Fruit fly (Drosophila melanogaster) whole organism: ENCODE results near the gene Fhos.

Experiments used
- CG8478 ChIP-seq: fragments of >200 bp; optimal IDR thresholded peaks from 2 replicates; lab custom pipeline; 2018; ENCODE audit warnings: inconsistent platforms
- Dll ChIP-seq: fragments of >200 bp; optimal IDR thresholded peaks from 2 replicates; lab custom pipeline; 2017
- pan ChIP-seq: fragments of >200 bp; optimal IDR thresholded peaks from 2 replicates; lab custom pipeline; 2017
- psq ChIP-seq: fragments of >200 bp; optimal IDR thresholded peaks from 2 replicates; lab custom pipeline; 2017
- usp ChIP-seq: fragments of >200 bp; optimal IDR thresholded peaks from 2 replicates; lab custom pipeline; 2017; ENCODE audit warnings: missing biosample characterization, missing genetic modification characterization, mixed read lengths

DNA sequence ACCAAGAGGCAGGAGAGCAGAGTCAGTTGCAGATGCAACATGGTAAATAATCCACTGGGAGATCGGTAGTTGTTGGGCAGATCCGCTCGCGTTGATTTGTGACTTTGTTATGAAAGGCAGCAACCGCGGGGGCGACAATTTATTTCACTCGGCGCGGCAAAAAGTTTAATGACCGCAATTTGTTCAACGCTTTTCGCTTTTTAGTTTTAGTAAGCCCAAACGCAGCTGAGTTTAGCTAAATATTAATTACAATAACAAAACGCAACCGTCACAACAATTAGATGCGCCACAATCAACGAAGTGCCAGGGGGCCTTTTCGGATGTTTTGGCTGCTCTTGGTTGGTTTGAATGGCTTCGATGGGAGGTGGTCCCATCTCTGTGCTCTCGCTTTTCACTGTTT lies 47.0 kb downstream of the Fhos start, which contains the start of gene CG13310:
- TF ChIP-seq Dll = no peak
- no peak for TF ChIP-seq pan (lab: Kevin White, UChicago)
- TF ChIP-seq CG8478 (lab: Kevin White, UChicago) = no peak
- no peak for TF ChIP-seq usp (GFP tag; lab: Kevin White, UChicago)
- TF ChIP-seq psq (lab: Kevin White, UChicago) = no peak
